Worm (Caenorhabditis elegans) whole organism, L4 larva: ENCODE results near the gene rfc-4.
A peak's percentile ranks its signal among the peaks of the same experiment; 100 is the strongest.

Experiments used
- F26F4.8 ChIP-seq: fragments of 200-800 bp; sonication (Bioruptor generic); conservative IDR thresholded peaks from 2 replicates; pipeline ENCODE4 v1.3.6; 2022; ENCODE audit warnings: missing genetic modification characterization, missing compliant biosample characterization
- F37D6.2 ChIP-seq: sonication (generic microtip); optimal IDR thresholded peaks from 2 replicates; lab custom pipeline; 2016; ENCODE audit warnings: mild to moderate bottlenecking, missing genetic modification characterization, missing compliant biosample characterization
- F44E2.7 ChIP-seq: fragments of 200-800 bp; sonication (Bioruptor generic); IDR thresholded peaks from 2 replicates; pipeline ENCODE4 v2.1.2; 2022; ENCODE audit warnings: missing genetic modification characterization, missing compliant biosample characterization
- T20F7.1 ChIP-seq: fragments of 200-800 bp; sonication (Bioruptor generic); optimal IDR thresholded peaks from 2 replicates; lab custom pipeline; 2018; ENCODE audit warnings: mild to moderate bottlenecking, missing genetic modification characterization, missing compliant biosample characterization
- T26A8.4 ChIP-seq: fragments of 200-800 bp; sonication (Bioruptor generic); IDR thresholded peaks from 2 replicates; pipeline ENCODE4 v1.3.6; 2022; ENCODE audit warnings: missing genetic modification characterization, missing compliant biosample characterization
- Y48G9A.11 ChIP-seq: fragments of 200-800 bp; sonication (Bioruptor generic); IDR thresholded peaks from 2 replicates; pipeline ENCODE4 v1.3.6; 2022; ENCODE audit warnings: missing genetic modification reagents, missing genetic modification characterization, missing compliant biosample characterization
- aha-1 ChIP-seq: fragments of 150-350 bp; peaks from one replicate; lab custom pipeline; 2014; ENCODE audit warnings: missing biosample characterization, missing genetic modification characterization
- aly-2 ChIP-seq: sonication (generic microtip); optimal IDR thresholded peaks from 2 replicates; lab custom pipeline; 2018; ENCODE audit warnings: missing biosample characterization, missing genetic modification characterization
- ceh-44 ChIP-seq: fragments of 200-800 bp; sonication (Bioruptor generic); IDR thresholded peaks from 2 replicates; pipeline ENCODE4 v1.3.6; 2022; ENCODE audit warnings: missing genetic modification reagents, missing genetic modification characterization, missing compliant biosample characterization
- daf-16 ChIP-seq, 3 experiments: sonication (generic microtip); optimal IDR thresholded peaks; 2 replicates each; lab custom pipeline; 2016 to 2017; ENCODE audit warnings: missing genetic modification characterization in 3 of 3, missing genetic modification reagents in 3 of 3, mild to moderate bottlenecking in 2 of 3, missing compliant biosample characterization in 2 of 3, missing biosample characterization in 1 of 3, moderate library complexity in 1 of 3
- daf-19 ChIP-seq: fragments of 200-800 bp; sonication (Bioruptor generic); conservative IDR thresholded peaks from 2 replicates; pipeline ENCODE4 v1.3.6; 2022; ENCODE audit warnings: missing genetic modification characterization, missing compliant biosample characterization
- dmd-8 ChIP-seq: fragments of 200-800 bp; sonication (Bioruptor generic); IDR thresholded peaks from 2 replicates; pipeline ENCODE4 v1.3.6; 2022; ENCODE audit warnings: missing genetic modification characterization, missing compliant biosample characterization
- dpl-1 ChIP-seq: fragments of 150-350 bp; optimal IDR thresholded peaks from 2 replicates; lab custom pipeline; 2014; ENCODE audit warnings: missing biosample characterization, missing genetic modification reagents, missing genetic modification characterization
- dve-1 ChIP-seq: sonication (generic microtip); optimal IDR thresholded peaks from 2 replicates; lab custom pipeline; 2017; ENCODE audit warnings: antibody characterized with exemption, mild to moderate bottlenecking, missing genetic modification characterization, missing compliant biosample characterization; ENCODE audit not compliant: insufficient read depth
- egl-27 ChIP-seq: sonication (generic microtip); optimal IDR thresholded peaks from 3 replicates; lab custom pipeline; 2017; ENCODE audit warnings: missing biosample characterization, missing genetic modification reagents, missing genetic modification characterization
- fkh-10 ChIP-seq: fragments of 150-350 bp; optimal IDR thresholded peaks from 2 replicates; lab custom pipeline; 2014; ENCODE audit warnings: missing biosample characterization, missing genetic modification reagents, missing genetic modification characterization
- hif-1 ChIP-seq, 2 experiments: sonication (generic microtip); optimal IDR thresholded peaks; 2 replicates each; lab custom pipeline; 2016 to 2017; ENCODE audit warnings: missing compliant biosample characterization in 2 of 2, missing genetic modification characterization in 2 of 2, missing genetic modification reagents in 2 of 2, missing genotype in 2 of 2, mild to moderate bottlenecking in 1 of 2
- hlh-30 ChIP-seq: sonication (generic microtip); optimal IDR thresholded peaks from 2 replicates; lab custom pipeline; 2017; ENCODE audit warnings: antibody characterized with exemption, mild to moderate bottlenecking, missing genetic modification characterization, missing compliant biosample characterization; ENCODE audit not compliant: insufficient read depth
- hmg-1.1 ChIP-seq: fragments of 200-800 bp; sonication (Bioruptor generic); IDR thresholded peaks from 2 replicates; pipeline ENCODE4 v1.3.6; 2022; ENCODE audit warnings: missing genetic modification reagents, missing genetic modification characterization, missing compliant biosample characterization
- lim-7 ChIP-seq: fragments of 200-800 bp; sonication (Bioruptor generic); IDR thresholded peaks from 2 replicates; pipeline ENCODE4 v1.3.6; 2022; ENCODE audit warnings: missing genetic modification characterization, missing compliant biosample characterization
- lin-38 ChIP-seq: fragments of 200-800 bp; sonication (Bioruptor generic); IDR thresholded peaks from 2 replicates; pipeline ENCODE4 v1.3.6; 2022; ENCODE audit warnings: missing genetic modification reagents, missing genetic modification characterization, missing compliant biosample characterization
- lir-3 ChIP-seq: sonication (generic microtip); optimal IDR thresholded peaks from 2 replicates; lab custom pipeline; 2016; ENCODE audit warnings: mild to moderate bottlenecking, missing genetic modification characterization, missing compliant biosample characterization
- lsy-2 ChIP-seq, 2 experiments: fragments of 150-350 bp in 1 of 2; sonication (generic microtip) in 1 of 2; optimal IDR thresholded peaks; 2 replicates each; lab custom pipeline; 2014 to 2017; ENCODE audit warnings: missing biosample characterization in 2 of 2, missing genetic modification characterization in 2 of 2
- madf-9 ChIP-seq: fragments of 200-800 bp; sonication (Bioruptor generic); conservative IDR thresholded peaks from 2 replicates; pipeline ENCODE4 v1.3.6; 2022; ENCODE audit warnings: missing genetic modification reagents, missing genetic modification characterization, missing compliant biosample characterization
- mep-1 ChIP-seq: fragments of 150-350 bp; sonication (generic microtip); optimal IDR thresholded peaks from 3 replicates; lab custom pipeline; 2014; ENCODE audit warnings: missing biosample characterization, missing genetic modification characterization
- mes-2 ChIP-seq: sonication (generic microtip); optimal IDR thresholded peaks from 2 replicates; lab custom pipeline; 2016; ENCODE audit warnings: missing genotype, mild to moderate bottlenecking, missing genetic modification characterization, missing compliant biosample characterization; ENCODE audit not compliant: poor library complexity, severe bottlenecking
- nhr-102 ChIP-seq: sonication (generic microtip); optimal IDR thresholded peaks from 2 replicates; lab custom pipeline; 2016; ENCODE audit warnings: mild to moderate bottlenecking, missing genetic modification characterization, moderate library complexity, missing compliant biosample characterization
- nhr-237 ChIP-seq: sonication (generic microtip); optimal IDR thresholded peaks from 2 replicates; lab custom pipeline; 2017; ENCODE audit warnings: missing biosample characterization, missing genetic modification characterization
- nhr-28 ChIP-seq: fragments of 150-350 bp; optimal IDR thresholded peaks from 2 replicates; lab custom pipeline; 2014; ENCODE audit warnings: missing biosample characterization, missing genetic modification characterization
- nhr-41 ChIP-seq: fragments of 200-800 bp; sonication (Bioruptor generic); IDR thresholded peaks from 2 replicates; pipeline ENCODE4 v1.3.6; 2022; ENCODE audit warnings: missing genetic modification reagents, missing genetic modification characterization, missing compliant biosample characterization
- nhr-76 ChIP-seq: fragments of 150-350 bp; optimal IDR thresholded peaks from 2 replicates; lab custom pipeline; 2014; ENCODE audit warnings: missing biosample characterization, missing genetic modification characterization
- nhr-77 ChIP-seq: fragments of 150-350 bp; optimal IDR thresholded peaks from 2 replicates; lab custom pipeline; 2014; ENCODE audit warnings: missing biosample characterization, missing genetic modification characterization
- pha-4 ChIP-seq, 2 experiments: fragments of 150-350 bp in 1 of 2; fragments of 200-800 bp in 1 of 2; sonication (Bioruptor generic) in 1 of 2; IDR thresholded peaks in 1 of 2; optimal IDR thresholded peaks in 1 of 2; 2 replicates each; pipeline versions ENCODE4 v1.3.6 to Lab custom; 2014 to 2022; ENCODE audit warnings: missing genetic modification characterization in 2 of 2, missing genetic modification reagents in 2 of 2, missing biosample characterization in 1 of 2, missing compliant biosample characterization in 1 of 2
- php-3 ChIP-seq: fragments of 200-800 bp; sonication (Bioruptor generic); IDR thresholded peaks from 2 replicates; pipeline ENCODE4 v1.3.6; 2022; ENCODE audit warnings: missing genetic modification reagents, missing genetic modification characterization, missing compliant biosample characterization
- pqm-1 ChIP-seq: sonication (generic microtip); optimal IDR thresholded peaks from 2 replicates; lab custom pipeline; 2017; ENCODE audit warnings: missing biosample characterization, missing genetic modification characterization
- sdz-12 ChIP-seq: fragments of 200-800 bp; sonication (Bioruptor generic); optimal IDR thresholded peaks from 2 replicates; lab custom pipeline; 2018; ENCODE audit warnings: mild to moderate bottlenecking, missing genetic modification characterization, missing compliant biosample characterization
- set-16 ChIP-seq: fragments of 200-800 bp; sonication (Bioruptor generic); IDR thresholded peaks from 2 replicates; pipeline ENCODE4 v1.3.6; 2022; ENCODE audit warnings: missing genetic modification reagents, missing genetic modification characterization, missing compliant biosample characterization
- snpc-4 ChIP-seq: fragments of 150-350 bp; optimal IDR thresholded peaks from 2 replicates; lab custom pipeline; 2014; ENCODE audit warnings: missing biosample characterization, missing genetic modification characterization
- tag-97 ChIP-seq: fragments of 200-800 bp; sonication (Bioruptor generic); IDR thresholded peaks from 2 replicates; pipeline ENCODE4 v1.3.6; 2022; ENCODE audit warnings: missing genetic modification characterization, missing compliant biosample characterization
- tra-1 ChIP-seq: fragments of 200-800 bp; sonication (Bioruptor generic); IDR thresholded peaks from 2 replicates; pipeline ENCODE4 v1.3.6; 2022; ENCODE audit warnings: missing genetic modification reagents, missing genetic modification characterization, missing compliant biosample characterization
- zfp-2 ChIP-seq: sonication (generic microtip); optimal IDR thresholded peaks from 2 replicates; lab custom pipeline; 2016; ENCODE audit warnings: mild to moderate bottlenecking, missing genetic modification characterization, missing compliant biosample characterization
- zip-11 ChIP-seq: fragments of 200-800 bp; sonication (Bioruptor generic); IDR thresholded peaks from 2 replicates; pipeline ENCODE4 v1.3.6; 2022; ENCODE audit warnings: missing genetic modification characterization, missing compliant biosample characterization

The rfc-4 gene

DNA sequence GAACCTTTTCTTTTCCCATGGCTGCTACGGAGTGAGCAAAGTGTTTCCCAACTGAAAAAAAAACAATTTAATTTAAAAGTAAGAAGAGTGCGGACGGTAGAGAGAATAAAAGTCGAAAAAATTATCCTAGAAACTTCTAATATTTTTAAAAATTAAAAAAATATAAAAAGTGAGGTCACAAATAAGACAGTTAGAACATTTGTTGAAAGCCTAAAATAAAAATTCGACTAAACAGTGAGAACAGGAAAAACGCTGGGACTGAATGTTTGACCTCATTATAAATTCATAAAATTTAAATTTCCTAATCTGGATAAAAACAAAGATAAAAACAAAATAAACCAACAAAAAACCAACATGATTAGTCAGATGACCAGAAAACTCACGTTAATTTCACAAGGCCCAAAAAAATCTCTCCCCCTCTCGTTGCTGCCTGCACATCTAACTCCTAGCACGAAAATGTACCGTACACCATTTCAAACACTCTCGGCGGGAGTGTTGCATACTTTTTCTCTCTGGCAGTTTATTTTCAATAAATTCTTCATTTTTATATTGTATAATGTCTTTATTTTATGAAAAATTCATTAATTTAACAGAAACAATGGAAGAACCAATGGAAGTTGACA lies at the start of gene rfc-4, which contains the start of gene eef-1A.1 (continued):
- TF ChIP-seq snpc-4 (tag; lab: Kevin White, UChicago) (no peak), zfp-2 (tag; lab: Kevin White, UChicago) (peak; percentile 96), T26A8.4 (peak; percentile 85), hlh-30 (tag; lab: Kevin White, UChicago) (peak; percentile 100), Y48G9A.11 (GFP tag; lab: Robert Waterston, UW) (peak; percentile 77)

DNA sequence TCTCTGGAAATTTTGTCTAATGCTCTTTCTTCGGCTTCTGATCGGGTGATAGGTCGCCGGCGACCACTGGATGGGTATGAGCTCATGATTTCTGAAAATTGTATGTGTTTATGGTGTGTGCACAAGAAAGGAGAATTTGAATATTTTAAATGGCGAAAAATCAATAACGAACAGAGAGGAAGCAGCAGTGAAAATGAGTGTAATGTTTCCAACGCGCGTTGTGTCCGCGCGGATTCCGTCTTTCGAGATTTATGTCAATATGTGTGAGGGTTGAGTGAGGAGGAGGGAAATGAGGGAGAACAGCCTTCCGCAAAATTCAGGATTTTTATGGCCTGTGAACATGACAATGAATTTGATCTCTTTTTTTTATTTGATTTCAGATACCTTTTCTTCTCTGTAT lies 43.3 kb upstream of the rfc-4 start, which contains the start of gene flap-1:
Gene flap-1, minus strand, starts transcription at position 101 of the 400 bp plus-strand sequence.
- TF ChIP-seq aha-1 (peak; percentile 89), nhr-41 (no peak)

DNA sequence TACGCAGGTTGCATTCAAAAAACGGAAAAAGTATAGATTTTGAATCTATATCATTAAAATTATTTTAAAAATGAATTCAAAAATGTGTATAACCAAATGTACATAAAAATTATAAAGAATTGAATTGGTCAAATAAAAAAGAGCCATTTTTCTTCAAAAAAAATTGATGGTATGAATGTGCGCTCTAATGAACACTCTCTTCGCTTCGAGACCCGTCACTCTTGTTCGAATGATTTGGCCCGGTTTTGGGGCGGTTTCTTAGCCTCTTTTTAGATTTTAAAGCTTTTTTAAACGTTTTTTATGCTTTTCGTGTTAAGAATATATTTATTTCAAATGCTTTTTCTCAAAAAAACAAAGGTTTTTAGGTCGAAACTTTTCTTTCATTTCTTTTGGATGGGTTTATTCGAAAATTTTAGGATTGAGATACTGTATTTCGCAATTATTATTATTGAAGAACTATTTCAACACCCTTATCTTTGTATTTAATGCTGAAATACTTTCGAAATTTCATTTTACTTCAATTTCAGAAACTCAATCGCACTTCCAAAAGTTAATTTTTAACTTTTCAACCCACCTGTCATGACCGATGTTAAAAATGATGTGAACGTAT lies 42.4 kb upstream of the rfc-4 start, which contains the start of gene inf-1:
Gene inf-1, plus strand, starts transcription at position 577 of the 610 bp plus-strand sequence.
- TF ChIP-seq pha-4 (GFP tag; IDR thresholded peaks at IDR 0.05; lab: Robert Waterston, UW) = no peak
- TF ChIP-seq pha-4 (tag; optimal IDR thresholded peaks at IDR 0.05; lab: Kevin White, UChicago) = peak; percentile 29
- no peak for TF ChIP-seq nhr-76 (tag; lab: Kevin White, UChicago)
- peak in 1 of 2 experiments; percentile 45 for TF ChIP-seq hif-1 (tag; optimal IDR thresholded peaks at IDR 0.05; lab: Kevin White, UChicago)
- TF ChIP-seq dpl-1 (GFP tag; lab: Kevin White, UChicago) = peak; percentile 60
- peak; percentile 25 for TF ChIP-seq hlh-30 (tag; lab: Kevin White, UChicago)
- TF ChIP-seq lsy-2 (tag; optimal IDR thresholded peaks at IDR 0.05; lab: Kevin White, UChicago) = peak in 1 of 2 experiments; percentile 82
- TF ChIP-seq mes-2 = peak; percentile 65
- no peak for TF ChIP-seq nhr-102
- TF ChIP-seq fkh-10 (GFP tag; lab: Kevin White, UChicago) = peak; percentile 28
- TF ChIP-seq ceh-44 (GFP tag; lab: Robert Waterston, UW) = no peak
- peak; percentile 10 for TF ChIP-seq nhr-77 (tag; lab: Kevin White, UChicago)
- peak; percentile 49 for TF ChIP-seq T20F7.1 (GFP tag; lab: Kevin White, UChicago)
- TF ChIP-seq lir-3 (tag; lab: Kevin White, UChicago) = no peak
- TF ChIP-seq php-3 (GFP tag; lab: Robert Waterston, UW) = no peak
- peak; percentile 42 for TF ChIP-seq dve-1 (tag; lab: Kevin White, UChicago)
- no peak for TF ChIP-seq zip-11 (GFP tag; lab: Robert Waterston, UW)
- TF ChIP-seq daf-16 (GFP tag; optimal IDR thresholded peaks at IDR 0.05; lab: Kevin White, UChicago) = no peak
- TF ChIP-seq daf-16 (tag; optimal IDR thresholded peaks at IDR 0.05; lab: Kevin White, UChicago) = peak; percentile 32
- TF ChIP-seq mep-1 = peak; percentile 48
- no peak for TF ChIP-seq madf-9
- TF ChIP-seq lim-7 = no peak
- peak; percentile 85 for TF ChIP-seq lin-38 (GFP tag; lab: Robert Waterston, UW)
- no peak for TF ChIP-seq pqm-1 (tag; lab: Kevin White, UChicago)
- TF ChIP-seq, all 104 proteins: peak for 13

DNA sequence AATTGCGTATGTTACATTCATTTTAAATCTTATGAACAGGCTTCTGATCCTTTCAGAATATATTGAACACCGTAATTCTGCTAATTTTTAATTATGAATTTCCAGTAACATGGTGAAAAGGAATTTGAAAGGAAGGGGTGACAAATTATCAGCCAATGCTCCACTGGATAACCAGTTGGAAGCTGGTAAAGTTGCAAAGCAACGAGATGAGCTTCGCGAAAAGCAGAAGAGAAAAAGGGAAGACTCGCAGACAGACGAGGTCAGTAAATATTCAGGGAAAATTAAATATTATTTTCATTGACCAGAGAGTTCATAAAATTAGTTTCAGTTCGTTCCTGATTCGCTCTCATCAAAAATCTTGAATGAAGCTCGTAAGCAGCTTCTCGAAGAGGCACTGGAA lies 40.2 kb upstream of the rfc-4 start, which contains the start of gene byn-1:
Gene byn-1, plus strand, starts transcription at position 106 of the 400 bp plus-strand sequence.
- TF ChIP-seq F44E2.7 (GFP tag; lab: Robert Waterston, UW) = no peak
- TF ChIP-seq set-16 = no peak
- no peak for TF ChIP-seq zip-11 (GFP tag; lab: Robert Waterston, UW)
- TF ChIP-seq nhr-28 = no peak
- no peak for TF ChIP-seq F37D6.2 (tag; lab: Kevin White, UChicago)
- TF ChIP-seq nhr-237 (tag; lab: Kevin White, UChicago) = no peak
- no peak for TF ChIP-seq sdz-12 (GFP tag; lab: Kevin White, UChicago)
- TF ChIP-seq F26F4.8 (GFP tag; lab: Robert Waterston, UW) = no peak
- no peak for TF ChIP-seq tag-97 (GFP tag; lab: Robert Waterston, UW)
- no peak for TF ChIP-seq hif-1 (tag; optimal IDR thresholded peaks at IDR 0.05; lab: Kevin White, UChicago)
- peak; percentile 46; the same call in 1 of the 2 replicates for TF ChIP-seq Y48G9A.11 (GFP tag; lab: Robert Waterston, UW)
- no peak for TF ChIP-seq aha-1
- TF ChIP-seq hmg-1.1 (GFP tag; lab: Robert Waterston, UW) = no peak
- no peak for TF ChIP-seq daf-19 (GFP tag; lab: Robert Waterston, UW)
- no peak for TF ChIP-seq tra-1 (GFP tag; lab: Robert Waterston, UW)
- TF ChIP-seq egl-27 = no peak
- TF ChIP-seq mes-2 = peak; percentile 36
- no peak for TF ChIP-seq aly-2 (tag; lab: Kevin White, UChicago)
- TF ChIP-seq fkh-10 (GFP tag; lab: Kevin White, UChicago) = no peak
- TF ChIP-seq lin-38 (GFP tag; lab: Robert Waterston, UW) = peak; percentile 58
- no peak for TF ChIP-seq T20F7.1 (GFP tag; lab: Kevin White, UChicago)
- no peak for TF ChIP-seq dmd-8 (GFP tag; lab: Robert Waterston, UW)
- TF ChIP-seq madf-9 = no peak
